Fruit fly (Drosophila melanogaster) whole organism, embryonic: ENCODE data around the gene CG13390.

Experiments used
- CG12155 ChIP-seq: fragments of 200-800 bp; sonication (Bioruptor generic); optimal IDR thresholded peaks from 3 replicates; lab custom pipeline; 2016; ENCODE audit warnings: missing biosample characterization, missing genetic modification characterization
- CG1603 ChIP-seq: fragments of 200-800 bp; sonication (Bioruptor generic); optimal IDR thresholded peaks from 2 replicates; lab custom pipeline; 2019; ENCODE audit warnings: missing biosample characterization, mild to moderate bottlenecking, missing genetic modification characterization, moderate library complexity
- CG17186 ChIP-seq: fragments of 200-800 bp; sonication (Bioruptor generic); optimal IDR thresholded peaks from 3 replicates; lab custom pipeline; 2017; ENCODE audit warnings: missing biosample characterization, missing genetic modification reagents, missing genetic modification characterization
- CG17361 ChIP-seq: fragments of 200-800 bp; sonication (Bioruptor generic); IDR thresholded peaks from 3 replicates; pipeline ENCODE4 v1.3.6; 2022; ENCODE audit warnings: missing biosample characterization, missing genetic modification characterization
- CG18011 ChIP-seq: fragments of 200-800 bp; sonication (Bioruptor generic); optimal IDR thresholded peaks from 2 replicates; lab custom pipeline; 2017; ENCODE audit warnings: missing biosample characterization, missing genetic modification characterization, mild to moderate bottlenecking, moderate library complexity, missing genotype
- CG2678 ChIP-seq: fragments of 200-800 bp; sonication (Bioruptor generic); optimal IDR thresholded peaks from 3 replicates; lab custom pipeline; 2019; ENCODE audit warnings: missing biosample characterization, mild to moderate bottlenecking, missing genetic modification characterization, moderate library complexity
- CG30431 ChIP-seq: fragments of 200-800 bp; sonication (Bioruptor generic); optimal IDR thresholded peaks from 2 replicates; lab custom pipeline; 2017; ENCODE audit warnings: missing biosample characterization, missing genetic modification characterization
- CG33213 ChIP-seq: fragments of 200-800 bp; sonication (Bioruptor generic); optimal IDR thresholded peaks from 3 replicates; lab custom pipeline; 2016; ENCODE audit warnings: missing biosample characterization, missing genetic modification characterization
- CG34376 ChIP-seq: fragments of 200-800 bp; sonication (Bioruptor generic); optimal IDR thresholded peaks from 2 replicates; lab custom pipeline; 2018; ENCODE audit warnings: missing biosample characterization, mild to moderate bottlenecking, missing genetic modification characterization
- CG3847 ChIP-seq: fragments of 200-800 bp; sonication (Bioruptor generic); IDR thresholded peaks from 2 replicates; pipeline ENCODE4 v1.3.6; 2022; ENCODE audit warnings: missing biosample characterization, missing genetic modification characterization
- CG7839 ChIP-seq: fragments of 200-800 bp; sonication (Bioruptor generic); optimal IDR thresholded peaks from 3 replicates; lab custom pipeline; 2018; ENCODE audit warnings: missing biosample characterization, mild to moderate bottlenecking, missing genetic modification characterization, moderate library complexity
- CG9727 ChIP-seq: fragments of 200-800 bp; sonication (Bioruptor generic); optimal IDR thresholded peaks from 3 replicates; lab custom pipeline; 2017; ENCODE audit warnings: missing biosample characterization, mild to moderate bottlenecking, missing genetic modification characterization
- CG9876 ChIP-seq: fragments of 200-800 bp; sonication (Bioruptor generic); optimal IDR thresholded peaks from 2 replicates; lab custom pipeline; 2016; ENCODE audit warnings: missing biosample characterization, missing genetic modification characterization
- Deaf1 ChIP-seq: fragments of 200-800 bp; optimal IDR thresholded peaks from 3 replicates; lab custom pipeline; 2019; ENCODE audit warnings: missing biosample characterization, mild to moderate bottlenecking, missing genetic modification characterization, moderate library complexity
- Dll ChIP-seq: fragments of 200-800 bp; sonication (Bioruptor generic); IDR thresholded peaks from 4 replicates; pipeline ENCODE4 v1.3.6; 2022; ENCODE audit warnings: missing biosample characterization, missing genetic modification characterization; ENCODE audit not compliant: partially characterized antibody
- Doc3 ChIP-seq: fragments of 200-800 bp; sonication (Bioruptor generic); IDR thresholded peaks from 3 replicates; pipeline ENCODE4 v1.3.6; 2022; ENCODE audit warnings: missing biosample characterization, missing genetic modification characterization; ENCODE audit not compliant: partially characterized antibody
- Dref ChIP-seq: fragments of 200-800 bp; sonication (Bioruptor generic); IDR thresholded peaks from 2 replicates; pipeline ENCODE4 v1.3.6; 2022; ENCODE audit warnings: missing biosample characterization, missing genetic modification characterization
- HmgZ ChIP-seq: fragments of 200-800 bp; sonication (Bioruptor generic); optimal IDR thresholded peaks from 2 replicates; lab custom pipeline; 2018; ENCODE audit warnings: missing biosample characterization, mild to moderate bottlenecking, missing genetic modification characterization
- Hsf ChIP-seq: fragments of 200-800 bp; sonication (Bioruptor generic); optimal IDR thresholded peaks from 3 replicates; lab custom pipeline; 2016; ENCODE audit warnings: missing biosample characterization, missing genetic modification characterization
- Max ChIP-seq: fragments of 200-800 bp; sonication (Bioruptor generic); optimal IDR thresholded peaks from 2 replicates; lab custom pipeline; 2016; ENCODE audit warnings: missing biosample characterization, mild to moderate bottlenecking, missing genetic modification characterization
- Med ChIP-seq: fragments of 200-800 bp; sonication (Bioruptor generic); peaks from one replicate; lab custom pipeline; 2016; ENCODE audit warnings: missing biosample characterization, missing genetic modification characterization, mild to moderate bottlenecking, inconsistent platforms, moderate library complexity
- Nf-YC ChIP-seq: fragments of 200-800 bp; optimal IDR thresholded peaks from 3 replicates; lab custom pipeline; 2019; ENCODE audit warnings: missing biosample characterization, mild to moderate bottlenecking, missing genetic modification characterization, moderate library complexity
- NfI ChIP-seq: fragments of 200-800 bp; sonication (Bioruptor generic); optimal IDR thresholded peaks from 3 replicates; lab custom pipeline; 2018; ENCODE audit warnings: missing biosample characterization, mild to moderate bottlenecking, missing genetic modification characterization, moderate library complexity
- Trl ChIP-seq, 3 experiments: fragments of >200 bp in 2 of 3; fragments of 200-800 bp in 1 of 3; sonication (Bioruptor generic) in 1 of 3; optimal IDR thresholded peaks; 2 replicates in 1 of 3; 3 replicates in 2 of 3; lab custom pipeline; 2016 to 2017; ENCODE audit warnings: missing biosample characterization in 1 of 3, missing genetic modification characterization in 1 of 3
- Vsx1 ChIP-seq: fragments of 200-800 bp; sonication (Bioruptor generic); optimal IDR thresholded peaks from 2 replicates; lab custom pipeline; 2017; ENCODE audit warnings: missing biosample characterization, mild to moderate bottlenecking, missing genetic modification characterization, missing genetic modification reagents
- abd-A ChIP-seq: fragments of 200-800 bp; sonication (Bioruptor generic); optimal IDR thresholded peaks from 3 replicates; lab custom pipeline; 2019; ENCODE audit warnings: missing biosample characterization, mild to moderate bottlenecking, missing genetic modification characterization, moderate library complexity
- al ChIP-seq: fragments of 200-800 bp; sonication (Bioruptor generic); IDR thresholded peaks from 2 replicates; pipeline ENCODE4 v1.3.6; 2022; ENCODE audit warnings: missing biosample characterization, missing genetic modification characterization
- ase ChIP-seq: fragments of 200-800 bp; sonication (Bioruptor generic); IDR thresholded peaks from 3 replicates; pipeline ENCODE4 v1.3.6; 2022; ENCODE audit warnings: missing biosample characterization, missing genetic modification characterization
- btn ChIP-seq: fragments of 200-800 bp; sonication (Bioruptor generic); optimal IDR thresholded peaks from 2 replicates; lab custom pipeline; 2016; ENCODE audit warnings: missing biosample characterization, missing genetic modification characterization
- cg ChIP-seq: fragments of 200-800 bp; sonication (Bioruptor generic); optimal IDR thresholded peaks from 3 replicates; lab custom pipeline; 2019; ENCODE audit warnings: missing biosample characterization, mild to moderate bottlenecking, missing genetic modification characterization, moderate library complexity
- chinmo ChIP-seq: fragments of 200-800 bp; sonication (Bioruptor generic); IDR thresholded peaks from 4 replicates; pipeline ENCODE4 v1.3.6; 2022; ENCODE audit warnings: missing biosample characterization, missing genetic modification characterization; ENCODE audit not compliant: partially characterized antibody
- grau ChIP-seq: fragments of 200-800 bp; optimal IDR thresholded peaks from 3 replicates; lab custom pipeline; 2019; ENCODE audit warnings: missing biosample characterization, mild to moderate bottlenecking, missing genetic modification characterization, moderate library complexity
- knrl ChIP-seq: fragments of 200-800 bp; sonication (Bioruptor generic); IDR thresholded peaks from 3 replicates; pipeline ENCODE4 v1.3.6; 2022; ENCODE audit warnings: missing biosample characterization, missing genetic modification characterization; ENCODE audit not compliant: partially characterized antibody
- lab ChIP-seq: fragments of 200-800 bp; sonication (Bioruptor generic); optimal IDR thresholded peaks from 3 replicates; lab custom pipeline; 2017; ENCODE audit warnings: missing biosample characterization, missing genetic modification characterization, mild to moderate bottlenecking, moderate library complexity, missing genetic modification reagents
- lbe ChIP-seq: fragments of 200-800 bp; sonication (Bioruptor generic); optimal IDR thresholded peaks from 2 replicates; lab custom pipeline; 2016; ENCODE audit warnings: missing biosample characterization, mild to moderate bottlenecking, missing genetic modification characterization
- mam ChIP-seq: fragments of 200-800 bp; sonication (Bioruptor generic); optimal IDR thresholded peaks from 3 replicates; lab custom pipeline; 2016; ENCODE audit warnings: missing biosample characterization, missing genetic modification characterization
- mld ChIP-seq: fragments of 200-800 bp; sonication (Bioruptor generic); IDR thresholded peaks from 3 replicates; pipeline ENCODE4 v1.3.6; 2022; ENCODE audit warnings: missing biosample characterization, missing genetic modification characterization; ENCODE audit not compliant: partially characterized antibody
- pita ChIP-seq: fragments of 200-800 bp; sonication (Bioruptor generic); optimal IDR thresholded peaks from 2 replicates; lab custom pipeline; 2017; ENCODE audit warnings: missing biosample characterization, mild to moderate bottlenecking, missing genetic modification characterization
- pzg ChIP-seq: fragments of 200-800 bp; sonication (Bioruptor generic); optimal IDR thresholded peaks from 3 replicates; lab custom pipeline; 2018; ENCODE audit warnings: missing biosample characterization, mild to moderate bottlenecking, missing genetic modification characterization, moderate library complexity
- slbo ChIP-seq: fragments of 200-800 bp; sonication (Bioruptor generic); IDR thresholded peaks from 2 replicates; pipeline ENCODE4 v1.3.6; 2022; ENCODE audit warnings: missing biosample characterization, missing genetic modification characterization
- sna ChIP-seq: fragments of 200-800 bp; sonication (Bioruptor generic); IDR thresholded peaks from 2 replicates; pipeline ENCODE4 v1.3.6; 2022; ENCODE audit warnings: missing biosample characterization, missing genetic modification characterization; ENCODE audit not compliant: partially characterized antibody
- stwl ChIP-seq: fragments of 200-800 bp; sonication (Bioruptor generic); optimal IDR thresholded peaks from 3 replicates; lab custom pipeline; 2018; ENCODE audit warnings: missing biosample characterization, mild to moderate bottlenecking, missing genetic modification characterization, moderate library complexity
- twi ChIP-seq: fragments of 200-800 bp; optimal IDR thresholded peaks from 2 replicates; lab custom pipeline; 2019; ENCODE audit warnings: missing biosample characterization, mild to moderate bottlenecking, missing genetic modification characterization, moderate library complexity
- vfl ChIP-seq: fragments of 200-800 bp; sonication (Bioruptor generic); optimal IDR thresholded peaks from 2 replicates; lab custom pipeline; 2016; ENCODE audit warnings: missing biosample characterization, missing genetic modification characterization
- vnd ChIP-seq: fragments of 200-800 bp; sonication (Bioruptor generic); IDR thresholded peaks from 3 replicates; pipeline ENCODE4 v1.3.6; 2022; ENCODE audit warnings: missing biosample characterization, missing genetic modification characterization; ENCODE audit not compliant: partially characterized antibody
- vvl ChIP-seq: fragments of 200-800 bp; sonication (Bioruptor generic); IDR thresholded peaks from 2 replicates; pipeline ENCODE4 v1.3.6; 2022; ENCODE audit warnings: missing biosample characterization, missing genetic modification characterization
- yki ChIP-seq: fragments of >200 bp; optimal IDR thresholded peaks from 3 replicates; lab custom pipeline; 2018

CG13390 gene

dm6 chr2L:8365701-8366643 is 10.6 kb downstream of the CG13390 start, which contains the start of gene Pp2A-29B (continued):
- TF ChIP-seq cg (GFP tag; lab: Kevin White, UChicago) (peak; percentile 98), btn (GFP tag; lab: Kevin White, UChicago) (no peak), Hsf (peak; percentile 18), lbe (GFP tag; lab: Kevin White, UChicago) (peak; percentile 41), NfI (peak; percentile 15), CG18011 (GFP tag; lab: Kevin White, UChicago) (peak; percentile 97), CG17186 (GFP tag; lab: Kevin White, UChicago) (peak; percentile 74), CG34376 (peak; percentile 21), abd-A (tag; lab: Kevin White, UChicago) (peak; percentile 89), Vsx1 (GFP tag; lab: Kevin White, UChicago) (peak; percentile 64), sna (GFP tag; lab: Robert Waterston, UW) (peak; percentile 99), CG2678 (tag; lab: Kevin White, UChicago) (peak; percentile 15), Dll (GFP tag; lab: Robert Waterston, UW) (peak; percentile 100), CG33213 (GFP tag; lab: Kevin White, UChicago) (no peak), Med (peak; percentile 57), ase (GFP tag; lab: Robert Waterston, UW) (no peak), Deaf1 (tag; lab: Kevin White, UChicago) (peak; percentile 7), CG30431 (GFP tag; lab: Kevin White, UChicago) (no peak), grau (tag; lab: Kevin White, UChicago) (peak; percentile 45), Nf-YC (tag; lab: Kevin White, UChicago) (peak; percentile 57), pzg (GFP tag; lab: Kevin White, UChicago) (peak; percentile 64), CG17361 (GFP tag; lab: Robert Waterston, UW) (peak; percentile 67; the same call in 2 of the 3 replicates), vvl (GFP tag; lab: Robert Waterston, UW) (0 out of 2 replicates have a peak, but pooled peaks have one; percentile 11), Trl (optimal IDR thresholded peaks at IDR 0.05; lab: Kevin White, UChicago) (no peak), Trl (GFP tag; optimal IDR thresholded peaks at IDR 0.05; lab: Kevin White, UChicago) (peak; percentile 3), CG1603 (no peak), Dref (GFP tag; lab: Robert Waterston, UW) (peak; percentile 57), vnd (GFP tag; lab: Robert Waterston, UW) (peak; percentile 100), mld (GFP tag; lab: Robert Waterston, UW) (peak; percentile 94), twi (tag; lab: Kevin White, UChicago) (peak; percentile 25), CG7839 (tag; lab: Kevin White, UChicago) (peak; percentile 25), chinmo (GFP tag; lab: Robert Waterston, UW) (peak; percentile 93; the same call in 3 of the 4 replicates), lab (GFP tag; lab: Kevin White, UChicago) (peak; percentile 15), CG9876 (GFP tag; lab: Kevin White, UChicago) (no peak), HmgZ (tag; lab: Kevin White, UChicago) (peak; percentile 27), CG3847 (GFP tag; lab: Robert Waterston, UW) (peak; percentile 51; the same call in 1 of the 2 replicates), stwl (tag; lab: Kevin White, UChicago) (peak; percentile 51), al (GFP tag; lab: Robert Waterston, UW) (no peak), CG9727 (GFP tag; lab: Kevin White, UChicago) (peak; percentile 61), mam (GFP tag; lab: Kevin White, UChicago) (peak; percentile 25), Doc3 (GFP tag; lab: Robert Waterston, UW) (peak; percentile 99), pita (GFP tag; lab: Kevin White, UChicago) (no peak), vfl (GFP tag; lab: Kevin White, UChicago) (peak; percentile 32), knrl (GFP tag; lab: Robert Waterston, UW) (peak; percentile 100), yki (lab: Kevin White, UChicago) (no peak), slbo (GFP tag; lab: Robert Waterston, UW) (peak; percentile 56; the same call in 1 of the 2 replicates), CG12155 (GFP tag; lab: Kevin White, UChicago) (peak; percentile 16), Max (GFP tag; lab: Kevin White, UChicago) (peak; percentile 23)
